Worm (Caenorhabditis elegans): ENCODE results near the gene rpl-21.

The rpl-21 gene

DNA sequence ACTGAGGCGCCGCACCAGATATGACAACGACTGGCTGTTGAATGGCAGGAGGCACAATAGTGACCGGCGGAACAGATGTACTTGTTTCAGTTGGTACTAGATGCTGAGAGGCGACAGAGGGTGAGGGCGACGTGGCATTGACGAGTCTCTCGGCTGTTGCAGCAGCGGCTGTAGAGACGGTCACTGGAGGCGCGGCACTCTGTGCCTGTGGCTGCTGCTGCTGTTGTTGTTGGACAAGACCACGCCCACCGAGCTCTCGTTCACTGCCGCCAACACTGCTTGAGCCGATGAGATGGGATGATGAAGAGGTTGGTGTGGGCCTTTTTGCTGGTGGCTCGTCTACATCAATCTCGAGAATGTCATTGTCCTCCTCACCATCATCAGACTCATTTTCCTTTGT lies 12.9 kb downstream of the rpl-21 start:
- no peak for TF ChIP-seq aly-1 (tag; optimal IDR thresholded peaks at IDR 0.05)

- TF ChIP-seq B0310.2 (tag; optimal IDR thresholded peaks at IDR 0.05) = no peak
- no peak for TF ChIP-seq sea-1 (GFP tag; conservative IDR thresholded peaks at IDR 0.05)
- TF ChIP-seq ceh-36 (tag; optimal IDR thresholded peaks at IDR 0.05) = no peak
- no peak for TF ChIP-seq pes-1 (GFP tag; IDR thresholded peaks at IDR 0.05)
- no peak for TF ChIP-seq hnd-1 (tag; optimal IDR thresholded peaks at IDR 0.05)
Measured at ce11 chrIII:8115877-8116276, 14.2 kb downstream of the rpl-21 start.

ce11 chrIII:8111347-8111746 lies 18.7 kb downstream of the rpl-21 start:
- TF ChIP-seq ceh-36 (tag; optimal IDR thresholded peaks at IDR 0.05) = no peak
- TF ChIP-seq sea-1 (GFP tag; conservative IDR thresholded peaks at IDR 0.05) = no peak
- TF ChIP-seq flt-1 (GFP tag; IDR thresholded peaks at IDR 0.05) = no peak
- TF ChIP-seq tbx-37 (GFP tag; conservative IDR thresholded peaks at IDR 0.05) = no peak

DNA sequence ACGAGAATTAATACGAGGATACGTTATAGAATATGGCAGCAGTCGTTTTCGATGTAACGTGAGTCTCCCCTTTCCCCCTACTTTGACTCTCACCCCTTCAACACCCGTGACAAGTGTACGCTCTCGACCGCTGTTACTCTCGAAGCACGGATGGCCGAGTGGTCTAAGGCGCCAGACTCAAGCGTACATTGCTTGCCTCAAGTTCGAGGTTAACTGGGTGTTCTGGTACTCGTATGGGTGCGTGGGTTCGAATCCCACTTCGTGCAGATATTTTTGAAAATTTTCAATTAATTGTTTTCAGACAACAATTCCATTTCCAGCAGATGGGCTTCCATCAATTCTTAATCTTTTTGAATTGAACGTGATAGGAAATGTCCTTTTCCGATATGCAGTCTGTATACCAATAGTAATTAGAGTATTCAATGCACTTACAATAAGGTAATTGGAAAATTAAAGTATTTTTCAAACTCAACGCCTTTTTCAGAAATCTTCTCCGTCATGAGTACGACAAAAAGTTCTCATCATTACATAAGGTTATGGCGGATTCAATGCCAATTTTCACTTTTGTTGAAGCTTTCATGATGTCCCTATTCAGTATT lies 20.5 kb downstream of the rpl-21 start:
- peak; percentile 89 for TF ChIP-seq tbx-11 (GFP tag; IDR thresholded peaks at IDR 0.05)
- TF ChIP-seq hnd-1 (tag; optimal IDR thresholded peaks at IDR 0.05) = peak; percentile 68
- TF ChIP-seq hmbx-1 (tag; optimal IDR thresholded peaks at IDR 0.05) = peak; percentile 57
- peak; percentile 70 for TF ChIP-seq ets-7 (tag; optimal IDR thresholded peaks at IDR 0.05)
- TF ChIP-seq F13C5.2 (tag; optimal IDR thresholded peaks at IDR 0.05) = peak; percentile 90
- peak; percentile 93 for TF ChIP-seq flt-1 (GFP tag; IDR thresholded peaks at IDR 0.05)
- peak; percentile 70 for TF ChIP-seq tra-4 (tag; optimal IDR thresholded peaks at IDR 0.05)
- no peak for TF ChIP-seq ama-1 (optimal IDR thresholded peaks at IDR 0.05)
- TF ChIP-seq hmg-4 (GFP tag; optimal IDR thresholded peaks at IDR 0.05) = peak; percentile 93
- peak; percentile 89 for TF ChIP-seq scrt-1 (GFP tag; IDR thresholded peaks at IDR 0.05)
- TF ChIP-seq aly-1 (tag; optimal IDR thresholded peaks at IDR 0.05) = peak; percentile 90
- TF ChIP-seq ceh-13 (GFP tag; optimal IDR thresholded peaks at IDR 0.05) = peak; percentile 87
- TF ChIP-seq B0310.2 (tag; optimal IDR thresholded peaks at IDR 0.05) = peak; percentile 90
- peak; percentile 95 for TF ChIP-seq pes-1 (GFP tag; IDR thresholded peaks at IDR 0.05)
- TF ChIP-seq ceh-36 (tag; optimal IDR thresholded peaks at IDR 0.05) = peak; percentile 89
- TF ChIP-seq tbx-37 (GFP tag; conservative IDR thresholded peaks at IDR 0.05) = peak; percentile 83
- TF ChIP-seq sea-1 (GFP tag; conservative IDR thresholded peaks at IDR 0.05) = peak; percentile 91

DNA sequence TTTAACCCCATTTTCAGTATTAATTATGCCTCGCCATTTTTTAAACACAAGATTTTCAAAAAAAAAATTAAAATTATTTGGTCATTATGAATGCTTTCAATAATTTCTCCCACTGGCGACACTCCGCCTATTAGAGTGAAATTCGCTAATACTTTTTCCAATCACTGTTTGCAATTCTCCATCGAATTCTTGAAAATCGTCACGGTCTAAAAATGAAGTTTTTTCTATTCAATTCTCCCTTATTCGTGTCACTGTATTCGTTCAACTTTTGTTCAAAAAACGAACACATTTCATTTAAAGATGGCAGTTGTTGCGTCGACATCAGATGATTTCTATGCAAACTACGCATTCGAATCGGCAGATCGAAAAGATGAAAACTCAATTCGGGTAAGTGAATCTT lies 21.5 kb downstream of the rpl-21 start, which contains the start of gene C14B9.3:
Gene C14B9.3, plus strand, starts transcription at position 301 of the 400 bp plus-strand sequence.
- TF ChIP-seq scrt-1 (GFP tag; IDR thresholded peaks at IDR 0.05) (no peak), hmbx-1 (tag; optimal IDR thresholded peaks at IDR 0.05) (no peak), flt-1 (GFP tag; IDR thresholded peaks at IDR 0.05) (no peak), ceh-13 (GFP tag; optimal IDR thresholded peaks at IDR 0.05) (no peak), hmg-4 (GFP tag; optimal IDR thresholded peaks at IDR 0.05) (no peak), F13C5.2 (tag; optimal IDR thresholded peaks at IDR 0.05) (no peak), sea-1 (GFP tag; conservative IDR thresholded peaks at IDR 0.05) (no peak), ceh-36 (tag; optimal IDR thresholded peaks at IDR 0.05) (no peak), hnd-1 (tag; optimal IDR thresholded peaks at IDR 0.05) (no peak), aly-1 (tag; optimal IDR thresholded peaks at IDR 0.05) (no peak), tbx-11 (GFP tag; IDR thresholded peaks at IDR 0.05) (no peak), ets-7 (tag; optimal IDR thresholded peaks at IDR 0.05) (no peak), tbx-37 (GFP tag; conservative IDR thresholded peaks at IDR 0.05) (no peak), pes-1 (GFP tag; IDR thresholded peaks at IDR 0.05) (no peak), ama-1 (optimal IDR thresholded peaks at IDR 0.05) (no peak)

ce11 chrIII:8106476-8106875 lies 23.6 kb downstream of the rpl-21 start:
- TF ChIP-seq hmbx-1 (tag; optimal IDR thresholded peaks at IDR 0.05) (peak; percentile 27), ama-1 (optimal IDR thresholded peaks at IDR 0.05) (no peak), sea-1 (GFP tag; conservative IDR thresholded peaks at IDR 0.05) (peak; percentile 88), scrt-1 (GFP tag; IDR thresholded peaks at IDR 0.05) (peak; percentile 88), ceh-36 (tag; optimal IDR thresholded peaks at IDR 0.05) (peak; percentile 75), aly-1 (tag; optimal IDR thresholded peaks at IDR 0.05) (peak; percentile 88), ets-7 (tag; optimal IDR thresholded peaks at IDR 0.05) (peak; percentile 50), hmg-4 (GFP tag; optimal IDR thresholded peaks at IDR 0.05) (peak; percentile 92), tbx-11 (GFP tag; IDR thresholded peaks at IDR 0.05) (peak; percentile 77), flt-1 (GFP tag; IDR thresholded peaks at IDR 0.05) (peak; percentile 86), hnd-1 (tag; optimal IDR thresholded peaks at IDR 0.05) (peak; percentile 66), ceh-13 (GFP tag; optimal IDR thresholded peaks at IDR 0.05) (peak; percentile 64), F13C5.2 (tag; optimal IDR thresholded peaks at IDR 0.05) (peak; percentile 80), tbx-37 (GFP tag; conservative IDR thresholded peaks at IDR 0.05) (peak; percentile 67), B0310.2 (tag; optimal IDR thresholded peaks at IDR 0.05) (peak; percentile 79), tra-4 (tag; optimal IDR thresholded peaks at IDR 0.05) (peak; percentile 51), pes-1 (GFP tag; IDR thresholded peaks at IDR 0.05) (peak; percentile 91)

- TF ChIP-seq sea-1 (GFP tag; conservative IDR thresholded peaks at IDR 0.05) (no peak), B0310.2 (tag; optimal IDR thresholded peaks at IDR 0.05) (no peak), hnd-1 (tag; optimal IDR thresholded peaks at IDR 0.05) (no peak), ama-1 (optimal IDR thresholded peaks at IDR 0.05) (no peak), scrt-1 (GFP tag; IDR thresholded peaks at IDR 0.05) (no peak), flt-1 (GFP tag; IDR thresholded peaks at IDR 0.05) (no peak), ceh-36 (tag; optimal IDR thresholded peaks at IDR 0.05) (no peak), ceh-13 (GFP tag; optimal IDR thresholded peaks at IDR 0.05) (no peak), F13C5.2 (tag; optimal IDR thresholded peaks at IDR 0.05) (no peak), tbx-11 (GFP tag; IDR thresholded peaks at IDR 0.05) (no peak), ets-7 (tag; optimal IDR thresholded peaks at IDR 0.05) (no peak), tra-4 (tag; optimal IDR thresholded peaks at IDR 0.05) (no peak), tbx-37 (GFP tag; conservative IDR thresholded peaks at IDR 0.05) (no peak), hmbx-1 (tag; optimal IDR thresholded peaks at IDR 0.05) (no peak), pes-1 (GFP tag; IDR thresholded peaks at IDR 0.05) (no peak)
Measured at ce11 chrIII:8105771-8106170, 24.3 kb downstream of the rpl-21 start.

Data from whole organism, early embryonic.